Worm (Caenorhabditis elegans): ENCODE data around the gene K10B2.4.

K10B2.4 gene

DNA sequence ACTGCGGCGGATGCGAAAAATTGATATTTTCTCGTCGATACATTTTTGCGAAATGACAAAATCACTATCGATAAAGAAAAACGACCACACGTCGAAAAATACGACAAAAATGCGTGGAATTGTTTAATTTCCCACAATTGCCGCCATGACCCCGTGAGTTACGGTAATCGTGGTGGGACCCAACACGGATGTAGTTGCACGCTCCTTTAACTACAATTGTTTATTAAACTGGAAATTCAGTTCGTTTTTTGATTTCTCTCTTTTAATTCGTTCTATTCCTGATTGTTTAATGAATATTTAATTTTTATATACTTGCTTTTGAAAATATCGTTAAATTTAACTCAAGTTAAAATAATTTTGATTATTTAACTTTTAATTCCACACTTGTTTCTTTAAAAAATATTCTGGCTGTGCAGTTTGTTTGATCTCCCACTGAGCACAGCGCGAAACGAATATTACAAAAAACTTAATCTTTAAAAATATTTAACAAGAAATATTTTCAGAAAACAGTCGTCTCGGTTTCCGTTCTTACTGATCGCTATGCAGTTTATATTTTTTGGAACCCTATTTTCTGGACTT, 4.6 kb upstream of the K10B2.4 start, which contains the start of the genes ani-2 and clec-88 (continued):
- TF ChIP-seq dpl-1 (GFP tag; optimal IDR thresholded peaks at IDR 0.05) (peak; percentile 76), nhr-179 (tag; optimal IDR thresholded peaks at IDR 0.05) (no peak), F49E8.2 (tag; optimal IDR thresholded peaks at IDR 0.05; ENCODE audit: insufficient read depth) (peak; percentile 68), sptf-2 (GFP tag; optimal IDR thresholded peaks at IDR 0.05) (no peak), madf-3 (GFP tag; IDR thresholded peaks at IDR 0.05) (0 out of 2 replicates have a peak, but pooled peaks have one; percentile 23), dox-1 (GFP tag; IDR thresholded peaks at IDR 0.05) (peak; percentile 63; the same call in 1 of the 2 replicates), snpc-4 (GFP tag; optimal IDR thresholded peaks at IDR 0.05) (no peak), snpc-4 (tag; optimal IDR thresholded peaks at IDR 0.05) (peak in 1 of 4 experiments; percentile 17), K12H6.12 (tag; optimal IDR thresholded peaks at IDR 0.05) (no peak), zim-3 (tag; optimal IDR thresholded peaks at IDR 0.05) (no peak), akir-1 (GFP tag; optimal IDR thresholded peaks at IDR 0.05) (no peak), nfya-1 (tag; optimal IDR thresholded peaks at IDR 0.05; ENCODE audit: borderline replicate concordance, insufficient read depth) (no peak), athp-1 (tag; optimal IDR thresholded peaks at IDR 0.05) (no peak), lsl-1 (GFP tag; optimal IDR thresholded peaks at IDR 0.05) (peak; percentile 98), ceh-100 (GFP tag; IDR thresholded peaks at IDR 0.05) (no peak), lin-26 (GFP tag; IDR thresholded peaks at IDR 0.05) (no peak), tbp1 (GFP tag; optimal IDR thresholded peaks at IDR 0.05) (peak; percentile 31), pha-4 (tag; optimal IDR thresholded peaks at IDR 0.05) (no peak), T07F8.4 (tag; optimal IDR thresholded peaks at IDR 0.05) (no peak), egl-18 (GFP tag; IDR thresholded peaks at IDR 0.05) (no peak), lag-1 (GFP tag; IDR thresholded peaks at IDR 0.05) (no peak), ztf-18 (tag; optimal IDR thresholded peaks at IDR 0.05) (peak; percentile 9), ZK185.1 (tag; optimal IDR thresholded peaks at IDR 0.05; ENCODE audit: poor library complexity, severe bottlenecking) (no peak), die-1 (tag; optimal IDR thresholded peaks at IDR 0.05) (no peak), lsy-27 (tag; optimal IDR thresholded peaks at IDR 0.05; ENCODE audit: borderline replicate concordance, insufficient read depth) (no peak)

DNA sequence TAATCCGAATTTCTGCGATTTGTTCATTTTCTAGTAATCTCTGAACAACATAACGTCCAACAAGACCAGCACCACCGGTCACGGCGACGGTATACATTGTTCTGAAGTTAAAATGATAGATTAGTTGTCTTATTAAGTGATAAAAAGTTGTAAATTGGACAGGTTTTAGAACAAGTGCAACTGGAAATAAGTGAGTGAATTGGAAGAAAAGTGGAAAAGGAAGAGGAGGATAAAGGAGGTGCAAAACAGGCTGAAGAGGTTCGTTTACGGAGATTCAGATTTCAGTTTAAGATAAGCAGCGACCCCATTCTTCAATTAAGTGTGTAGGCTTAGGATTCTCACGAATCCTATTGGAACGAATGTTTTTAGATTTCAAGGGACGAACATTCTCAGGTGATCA, 1.9 kb downstream of the K10B2.4 start, which contains the start of gene C32D5.12:
TSS of gene C32D5.12 (minus strand) at position 101 of the 400 bp plus-strand sequence.
- TF ChIP-seq hlh-12 (tag; optimal IDR thresholded peaks at IDR 0.05) (no peak), lin-26 (GFP tag; IDR thresholded peaks at IDR 0.05) (no peak), nfya-2 (GFP tag; IDR thresholded peaks at IDR 0.05) (no peak), zim-3 (tag; optimal IDR thresholded peaks at IDR 0.05) (no peak), attf-3 (GFP tag; conservative IDR thresholded peaks at IDR 0.05) (no peak), K11D2.4 (GFP tag; IDR thresholded peaks at IDR 0.05) (no peak), mxl-1 (tag; optimal IDR thresholded peaks at IDR 0.05) (no peak), dpl-1 (GFP tag; optimal IDR thresholded peaks at IDR 0.05) (no peak), hsf-1 (GFP tag; IDR thresholded peaks at IDR 0.05) (no peak), snpc-4 (GFP tag; optimal IDR thresholded peaks at IDR 0.05) (no peak), snpc-4 (tag; optimal IDR thresholded peaks at IDR 0.05) (no peak), die-1 (tag; optimal IDR thresholded peaks at IDR 0.05) (no peak), nhr-80 (tag; optimal IDR thresholded peaks at IDR 0.05) (no peak), ama-1 (optimal IDR thresholded peaks at IDR 0.05) (no peak), ama-1 (GFP tag; optimal IDR thresholded peaks at IDR 0.05) (no peak), somi-1 (GFP tag; optimal IDR thresholded peaks at IDR 0.05) (no peak), mes-4 (tag; optimal IDR thresholded peaks at IDR 0.05) (no peak), dpff-1 (tag; optimal IDR thresholded peaks at IDR 0.05) (no peak), nhr-179 (tag; optimal IDR thresholded peaks at IDR 0.05) (no peak)
